Fruit fly (Drosophila melanogaster) Kc167 (cell line): Measurements from ENCODE around the gene Rcd5.

Experiments
- Myc ChIP-seq: fragments of >200 bp; optimal IDR thresholded peaks from 2 replicates; lab custom pipeline; 2017; ENCODE audit warnings: missing external identifiers
- Sin3A ChIP-seq: fragments of >200 bp; optimal IDR thresholded peaks from 2 replicates; lab custom pipeline; 2018; ENCODE audit warnings: missing external identifiers
- h ChIP-seq: fragments of >200 bp; optimal IDR thresholded peaks from 3 replicates; lab custom pipeline; 2018; ENCODE audit warnings: missing external identifiers
- psq ChIP-seq: fragments of >200 bp; optimal IDR thresholded peaks from 2 replicates; lab custom pipeline; 2017; ENCODE audit warnings: missing external identifiers
- ttk ChIP-seq: sonication (Bioruptor generic); optimal IDR thresholded peaks from 2 replicates; lab custom pipeline; 2017; ENCODE audit warnings: missing external identifiers

DNA sequence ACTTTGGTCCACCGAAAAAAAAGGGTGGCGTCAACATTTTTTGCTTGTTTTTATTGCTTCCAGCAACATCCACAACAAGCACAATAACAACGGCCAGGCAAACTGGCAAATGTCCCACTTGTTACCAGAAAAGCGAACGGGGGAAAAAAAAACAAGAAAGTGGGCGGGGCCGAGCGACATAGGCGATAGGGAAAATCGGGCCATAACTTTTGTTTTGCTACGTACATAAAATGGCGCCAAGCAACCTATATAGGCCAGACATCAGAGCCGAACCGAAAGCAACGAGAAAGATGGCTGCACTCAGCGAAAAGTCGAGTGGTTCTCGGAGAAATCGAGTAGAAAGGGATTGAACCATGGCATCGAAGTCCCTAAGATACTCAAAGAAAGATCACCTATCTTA lies 33.1 kb upstream of the Rcd5 start:
- no peak for TF ChIP-seq ttk (lab: Kevin White, UChicago)
- no peak for TF ChIP-seq Myc (lab: Kevin White, UChicago)
- no peak for TF ChIP-seq psq (lab: Kevin White, UChicago)
- TF ChIP-seq Sin3A (lab: Kevin White, UChicago) = no peak
- no peak for TF ChIP-seq h
